Fruit fly (Drosophila melanogaster): ENCODE measurements around the gene Plod.

Gene Plod

DNA sequence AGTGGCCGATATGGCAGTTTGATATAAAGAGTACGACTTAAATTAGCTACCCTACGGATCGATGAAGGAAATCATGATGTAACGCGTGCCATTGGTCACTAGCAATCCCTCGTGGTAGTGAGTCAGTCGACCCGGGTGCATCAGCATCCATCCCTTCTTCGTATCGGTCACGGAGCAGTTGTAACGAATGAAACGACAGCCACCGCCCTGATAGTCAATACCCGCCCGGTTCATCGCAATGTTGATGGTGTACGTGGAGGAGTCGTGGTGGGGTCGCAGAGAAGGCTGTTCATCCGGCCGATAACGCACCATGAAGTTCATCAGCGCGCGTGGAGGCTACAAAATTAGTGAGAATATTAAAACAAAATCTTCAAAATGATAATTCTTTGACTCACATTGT is 7.4 kb downstream of the Plod start:
- TF ChIP-seq dsf (GFP tag; optimal IDR thresholded peaks at IDR 0.05; ENCODE audit: borderline replicate concordance) (no peak), foxo (GFP tag; optimal IDR thresholded peaks at IDR 0.05) (no peak), OdsH (GFP tag; optimal IDR thresholded peaks at IDR 0.05) (no peak), dl (GFP tag; optimal IDR thresholded peaks at IDR 0.05; ENCODE audit: insufficient read depth in 1 of 2, partially characterized antibody in 2 of 2) (no peak)

dm6 chr3L:11197291-11198021 is 8.4 kb downstream of the Plod start, which contains the start of gene GlcAT-P:
Gene GlcAT-P, minus strand, starts transcription at chr3L:11197536.
- TF ChIP-seq lola (GFP tag; optimal IDR thresholded peaks at IDR 0.05) (no peak), OdsH (GFP tag; optimal IDR thresholded peaks at IDR 0.05) (peak; percentile 57), usp (GFP tag; optimal IDR thresholded peaks at IDR 0.05) (no peak), br (GFP tag; optimal IDR thresholded peaks at IDR 0.05) (no peak), Sp1 (GFP tag; optimal IDR thresholded peaks at IDR 0.05) (peak; percentile 69), h (GFP tag; optimal IDR thresholded peaks at IDR 0.05) (no peak), Hnf4 (GFP tag; optimal IDR thresholded peaks at IDR 0.05) (peak; percentile 2), Dif (GFP tag; optimal IDR thresholded peaks at IDR 0.05; ENCODE audit: partially characterized antibody) (no peak), Hr78 (GFP tag; optimal IDR thresholded peaks at IDR 0.05) (no peak), tai (GFP tag; optimal IDR thresholded peaks at IDR 0.05) (no peak), sv (GFP tag; optimal IDR thresholded peaks at IDR 0.05) (peak; percentile 36), Rel (GFP tag; optimal IDR thresholded peaks at IDR 0.05) (no peak), Rel (tag; optimal IDR thresholded peaks at IDR 0.05) (no peak), Mio (GFP tag; optimal IDR thresholded peaks at IDR 0.05) (no peak), Jra (GFP tag; optimal IDR thresholded peaks at IDR 0.05) (no peak), fru (GFP tag; optimal IDR thresholded peaks at IDR 0.05) (peak; percentile 56), HLH106 (tag; optimal IDR thresholded peaks at IDR 0.05) (peak; percentile 69), Vsx2 (GFP tag; optimal IDR thresholded peaks at IDR 0.05; ENCODE audit: partially characterized antibody) (no peak), dmrt93B (GFP tag; optimal IDR thresholded peaks at IDR 0.05) (no peak), brk (GFP tag; optimal IDR thresholded peaks at IDR 0.05) (peak; percentile 60), Dfd (GFP tag; optimal IDR thresholded peaks at IDR 0.05) (no peak), GATAd (GFP tag; optimal IDR thresholded peaks at IDR 0.05) (no peak), CG9705 (GFP tag; optimal IDR thresholded peaks at IDR 0.05) (peak; percentile 2), Abd-B (GFP tag; optimal IDR thresholded peaks at IDR 0.05) (no peak), sage (GFP tag; optimal IDR thresholded peaks at IDR 0.05) (no peak), Hr83 (GFP tag; optimal IDR thresholded peaks at IDR 0.05; ENCODE audit: poor library complexity, severe bottlenecking) (no peak), Myc (optimal IDR thresholded peaks at IDR 0.05) (no peak), CrebA (GFP tag; optimal IDR thresholded peaks at IDR 0.05; ENCODE audit: borderline replicate concordance) (no peak), ey (GFP tag; optimal IDR thresholded peaks at IDR 0.05) (no peak), pan (optimal IDR thresholded peaks at IDR 0.05) (no peak), CG32264 (GFP tag; optimal IDR thresholded peaks at IDR 0.05) (no peak), dsf (GFP tag; optimal IDR thresholded peaks at IDR 0.05; ENCODE audit: borderline replicate concordance) (no peak), foxo (GFP tag; optimal IDR thresholded peaks at IDR 0.05) (peak in 1 of 2 experiments; percentile 63), rgr (GFP tag; optimal IDR thresholded peaks at IDR 0.05) (peak; percentile 45), dl (GFP tag; optimal IDR thresholded peaks at IDR 0.05; ENCODE audit: insufficient read depth in 1 of 2, partially characterized antibody in 2 of 2) (no peak), woc (GFP tag; optimal IDR thresholded peaks at IDR 0.05) (peak; percentile 45), N (GFP tag; optimal IDR thresholded peaks at IDR 0.05) (no peak), psq (GFP tag; optimal IDR thresholded peaks at IDR 0.05) (peak; percentile 59), jim (GFP tag; optimal IDR thresholded peaks at IDR 0.05) (no peak)

- TF ChIP-seq Rel (GFP tag; optimal IDR thresholded peaks at IDR 0.05) (no peak), Rel (tag; optimal IDR thresholded peaks at IDR 0.05) (no peak), dmrt93B (GFP tag; optimal IDR thresholded peaks at IDR 0.05) (no peak), Dfd (GFP tag; optimal IDR thresholded peaks at IDR 0.05) (peak; percentile 10)
These were observed 9.0 kb downstream of the Plod start for dm6 chr3L:11196860-11197259.
